Worm (Caenorhabditis elegans) whole organism, midembryonic: ENCODE results near the gene F15D4.2.

Source experiments
- T22C8.4 ChIP-seq: fragments of 200-800 bp; sonication (Bioruptor generic); IDR thresholded peaks from 2 replicates; pipeline ENCODE4 v1.3.6; 2022; ENCODE audit warnings: missing genetic modification characterization, missing compliant biosample characterization
- cog-1 ChIP-seq: sonication (generic microtip); optimal IDR thresholded peaks from 2 replicates; lab custom pipeline; 2016; ENCODE audit warnings: missing genetic modification characterization, missing compliant biosample characterization
- flt-1 ChIP-seq: fragments of 200-800 bp; sonication (Bioruptor generic); IDR thresholded peaks from 2 replicates; pipeline ENCODE4 v1.3.6; 2022; ENCODE audit warnings: missing genetic modification characterization, missing compliant biosample characterization
- klf-2 ChIP-seq: fragments of 200-800 bp; sonication (Bioruptor generic); conservative IDR thresholded peaks from 2 replicates; pipeline ENCODE4 v1.3.6; 2022; ENCODE audit warnings: missing genetic modification reagents, missing genetic modification characterization, missing compliant biosample characterization
- tab-1 ChIP-seq: fragments of 200-800 bp; sonication (Bioruptor generic); IDR thresholded peaks from 2 replicates; pipeline ENCODE4 v1.3.6; 2022; ENCODE audit warnings: missing genetic modification characterization, missing compliant biosample characterization
- ztf-23 ChIP-seq: fragments of 200-800 bp; sonication (Bioruptor generic); IDR thresholded peaks from 2 replicates; pipeline ENCODE4 v1.3.6; 2022; ENCODE audit warnings: missing genetic modification reagents, missing genetic modification characterization, missing compliant biosample characterization
- ztf-29 ChIP-seq: fragments of 200-800 bp; sonication (Bioruptor generic); IDR thresholded peaks from 2 replicates; pipeline ENCODE4 v1.3.6; 2022; ENCODE audit warnings: missing genetic modification reagents, missing genetic modification characterization, missing compliant biosample characterization

ce11 chrII:13243021-13243420 lies 27.1 kb downstream of the F15D4.2 start, which contains the start of gene F15D4.4:
- TF ChIP-seq tab-1 (GFP tag; lab: Robert Waterston, UW) (no peak), T22C8.4 (no peak), klf-2 (GFP tag; lab: Robert Waterston, UW) (no peak), ztf-29 (GFP tag; lab: Robert Waterston, UW) (no peak), flt-1 (GFP tag; lab: Robert Waterston, UW) (no peak), cog-1 (tag; lab: Kevin White, UChicago) (no peak), ztf-23 (no peak)
